Fruit fly (Drosophila melanogaster) whole organism, embryonic: Measurements from ENCODE around the gene CG33062.

Source experiments
- Awh ChIP-seq: fragments of 200-800 bp; sonication (Bioruptor generic); IDR thresholded peaks from 2 replicates; pipeline ENCODE4, ENCODE4 v1.3.6; 2022; ENCODE audit warnings: missing biosample characterization, missing genetic modification characterization
- CG2678 ChIP-seq: fragments of 200-800 bp; sonication (Bioruptor generic); optimal IDR thresholded peaks from 3 replicates; lab custom pipeline; 2019; ENCODE audit warnings: missing biosample characterization, mild to moderate bottlenecking, missing genetic modification characterization, moderate library complexity
- CG2712 ChIP-seq: fragments of 200-800 bp; optimal IDR thresholded peaks from 3 replicates; lab custom pipeline; 2019; ENCODE audit warnings: missing biosample characterization, mild to moderate bottlenecking, missing genetic modification characterization, moderate library complexity
- CG9215 ChIP-seq: fragments of 200-800 bp; sonication (Bioruptor generic); IDR thresholded peaks from 2 replicates; pipeline ENCODE4 v1.3.6; 2022; ENCODE audit warnings: missing biosample characterization, missing genetic modification characterization
- CG9817 ChIP-seq: fragments of 200-800 bp; sonication (Bioruptor generic); optimal IDR thresholded peaks from 2 replicates; lab custom pipeline; 2018; ENCODE audit warnings: missing biosample characterization, mild to moderate bottlenecking, missing genetic modification characterization, moderate library complexity
- D19A ChIP-seq: fragments of 200-800 bp; optimal IDR thresholded peaks from 3 replicates; lab custom pipeline; 2019; ENCODE audit warnings: missing biosample characterization, mild to moderate bottlenecking, missing genetic modification characterization, moderate library complexity
- Ets65A ChIP-seq: fragments of 200-800 bp; sonication (Bioruptor generic); peaks from one replicate; lab custom pipeline; 2016; ENCODE audit warnings: missing biosample characterization, missing genetic modification characterization
- Mad ChIP-seq: fragments of 200-800 bp; sonication (Bioruptor generic); optimal IDR thresholded peaks from 2 replicates; lab custom pipeline; 2016; ENCODE audit warnings: missing biosample characterization, missing genetic modification characterization
- danr ChIP-seq: fragments of 200-800 bp; sonication (Bioruptor generic); IDR thresholded peaks from 2 replicates; pipeline ENCODE4 v1.3.6; 2022; ENCODE audit warnings: missing biosample characterization, missing genetic modification characterization
- lmd ChIP-seq: fragments of 200-800 bp; sonication (Bioruptor generic); IDR thresholded peaks from 2 replicates; pipeline ENCODE4 v1.3.6; 2022; ENCODE audit warnings: missing biosample characterization, missing genetic modification characterization
- run ChIP-seq: fragments of 200-800 bp; sonication (Bioruptor generic); optimal IDR thresholded peaks from 3 replicates; lab custom pipeline; 2018; ENCODE audit warnings: missing biosample characterization, mild to moderate bottlenecking, missing genetic modification characterization

DNA sequence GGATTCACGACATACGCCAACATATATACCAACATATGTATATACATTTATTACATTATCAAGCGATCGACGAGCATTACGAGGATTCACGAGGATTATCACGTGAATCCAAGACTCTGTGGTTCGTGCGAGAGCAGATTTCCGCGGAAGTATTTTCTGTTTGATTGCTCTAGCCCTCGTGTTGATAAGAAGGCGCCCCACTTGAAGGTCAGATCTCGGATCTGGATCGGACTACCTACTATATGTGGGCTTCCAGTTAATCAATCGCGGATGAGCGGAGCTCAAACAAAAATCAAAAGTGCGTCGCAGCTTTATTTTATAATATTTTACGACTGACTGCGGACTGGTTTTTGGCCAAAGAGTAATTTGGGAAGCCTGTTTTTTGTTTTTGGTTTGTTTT is 48.7 kb upstream of the CG33062 start:
- TF ChIP-seq run (tag; lab: Kevin White, UChicago) (no peak), danr (GFP tag; lab: Robert Waterston, UW) (no peak), CG9817 (no peak), Awh (GFP tag; lab: Robert Waterston, UW) (no peak), Mad (no peak), CG2678 (tag; lab: Kevin White, UChicago) (no peak), D19A (no peak), Ets65A (GFP tag; lab: Kevin White, UChicago) (no peak), lmd (GFP tag; lab: Robert Waterston, UW) (no peak), CG2712 (tag; lab: Kevin White, UChicago) (no peak), CG9215 (GFP tag; lab: Robert Waterston, UW) (no peak)
